Worm (Caenorhabditis elegans): Measurements from ENCODE around the gene hpo-34.

The hpo-34 gene

DNA sequence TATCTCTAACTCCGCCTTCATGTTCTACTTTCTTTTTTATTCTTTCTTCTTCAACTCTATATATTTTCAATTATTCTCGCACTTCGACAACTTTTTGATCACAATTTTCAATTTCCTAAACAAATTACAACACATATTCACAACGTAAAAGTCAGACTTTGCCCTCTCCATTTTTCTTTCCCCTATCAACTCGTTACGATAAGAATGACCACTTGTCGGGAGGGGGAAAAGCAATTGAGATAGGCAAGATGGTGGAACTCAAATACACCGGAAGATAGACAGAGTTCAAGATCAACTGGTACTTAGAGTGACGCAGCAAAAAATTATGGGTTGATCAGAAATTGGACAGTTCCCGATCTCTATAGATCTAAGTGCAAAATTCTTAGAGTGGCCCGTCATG is 36.2 kb upstream of the hpo-34 start:
- TF ChIP-seq hmg-20 (GFP tag; IDR thresholded peaks at IDR 0.05) (no peak), die-1 (tag; optimal IDR thresholded peaks at IDR 0.05) (no peak), let-526 (GFP tag; IDR thresholded peaks at IDR 0.05) (no peak), Y53F4B.3 (GFP tag; IDR thresholded peaks at IDR 0.05) (no peak), F10E7.11 (tag; optimal IDR thresholded peaks at IDR 0.05) (no peak), bed-2 (GFP tag; IDR thresholded peaks at IDR 0.05) (no peak), tbp1 (GFP tag; optimal IDR thresholded peaks at IDR 0.05) (no peak), Y95B8A.8 (GFP tag; IDR thresholded peaks at IDR 0.05) (no peak), ztf-18 (tag; optimal IDR thresholded peaks at IDR 0.05) (no peak), cebp-1 (GFP tag; IDR thresholded peaks at IDR 0.05) (no peak), cebp-1 (tag; optimal IDR thresholded peaks at IDR 0.05) (no peak), mel-28 (tag; optimal IDR thresholded peaks at IDR 0.05; ENCODE audit: borderline replicate concordance) (no peak), zfh-2 (GFP tag; conservative IDR thresholded peaks at IDR 0.05) (no peak), ama-1 (optimal IDR thresholded peaks at IDR 0.05) (no peak), ama-1 (GFP tag; optimal IDR thresholded peaks at IDR 0.05) (no peak), lsy-27 (tag; optimal IDR thresholded peaks at IDR 0.05; ENCODE audit: borderline replicate concordance, insufficient read depth) (no peak), cebp-2 (GFP tag; IDR thresholded peaks at IDR 0.05) (no peak), somi-1 (GFP tag; optimal IDR thresholded peaks at IDR 0.05) (no peak), F57A8.1 (GFP tag; optimal IDR thresholded peaks at IDR 0.05) (no peak)

DNA sequence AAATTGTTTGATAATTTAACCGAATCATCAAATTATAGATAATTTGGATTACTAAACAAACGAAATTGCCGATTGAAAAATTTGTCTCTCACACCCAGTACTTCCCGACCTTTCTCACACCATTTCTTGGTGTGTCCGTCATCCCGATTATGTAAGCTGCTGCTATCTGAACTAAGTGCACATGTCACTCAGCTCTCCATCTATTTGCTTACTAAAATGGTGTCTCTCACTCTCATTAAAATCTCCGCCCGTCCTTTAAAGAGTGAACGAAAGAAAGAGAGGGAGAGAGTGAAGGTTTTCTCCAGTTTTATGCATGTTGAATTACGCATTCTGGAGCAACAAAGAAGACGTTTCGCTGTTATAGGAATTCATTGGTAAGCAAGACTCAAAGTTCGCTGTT is 35.7 kb upstream of the hpo-34 start:
- TF ChIP-seq nhr-80 (tag; optimal IDR thresholded peaks at IDR 0.05), result peak; percentile 42
- TF ChIP-seq Y56A3A.18 (GFP tag; IDR thresholded peaks at IDR 0.05), result no peak
- no peak for TF ChIP-seq hmg-20 (GFP tag; IDR thresholded peaks at IDR 0.05)

DNA sequence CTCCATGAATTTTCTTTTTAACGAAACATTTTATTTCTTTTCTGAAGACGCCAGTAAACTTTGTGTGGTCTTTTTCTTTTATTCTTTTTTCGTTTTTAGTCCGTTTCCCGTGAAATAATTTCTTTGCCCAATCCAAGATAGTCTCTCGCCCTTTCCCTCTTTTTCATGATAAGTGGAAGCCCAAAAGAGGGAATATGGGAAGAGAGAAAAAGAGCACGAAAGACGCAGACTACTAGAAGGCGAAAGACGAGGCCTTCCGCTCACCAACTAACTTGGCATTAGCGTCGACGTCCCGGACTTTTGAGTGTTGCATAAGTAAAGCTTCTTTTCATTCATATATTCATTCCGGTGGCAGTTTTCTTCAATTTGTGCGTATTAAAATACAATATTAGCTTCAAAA is 34.0 kb upstream of the hpo-34 start:
- TF ChIP-seq F57C9.4 (tag; optimal IDR thresholded peaks at IDR 0.05) (no peak), Y95B8A.8 (GFP tag; IDR thresholded peaks at IDR 0.05) (no peak), lin-40 (tag; optimal IDR thresholded peaks at IDR 0.05) (no peak), dpff-1 (tag; optimal IDR thresholded peaks at IDR 0.05) (no peak), T26A5.8 (tag; optimal IDR thresholded peaks at IDR 0.05) (no peak), nfya-1 (tag; optimal IDR thresholded peaks at IDR 0.05; ENCODE audit: borderline replicate concordance, insufficient read depth) (no peak), lag-1 (GFP tag; IDR thresholded peaks at IDR 0.05) (no peak), efl-1 (GFP tag; optimal IDR thresholded peaks at IDR 0.05) (no peak), dpl-1 (GFP tag; optimal IDR thresholded peaks at IDR 0.05) (no peak), nfyb-1 (GFP tag; IDR thresholded peaks at IDR 0.05) (no peak), lin-54 (GFP tag; optimal IDR thresholded peaks at IDR 0.05) (no peak), pha-4 (tag; optimal IDR thresholded peaks at IDR 0.05) (no peak)

DNA sequence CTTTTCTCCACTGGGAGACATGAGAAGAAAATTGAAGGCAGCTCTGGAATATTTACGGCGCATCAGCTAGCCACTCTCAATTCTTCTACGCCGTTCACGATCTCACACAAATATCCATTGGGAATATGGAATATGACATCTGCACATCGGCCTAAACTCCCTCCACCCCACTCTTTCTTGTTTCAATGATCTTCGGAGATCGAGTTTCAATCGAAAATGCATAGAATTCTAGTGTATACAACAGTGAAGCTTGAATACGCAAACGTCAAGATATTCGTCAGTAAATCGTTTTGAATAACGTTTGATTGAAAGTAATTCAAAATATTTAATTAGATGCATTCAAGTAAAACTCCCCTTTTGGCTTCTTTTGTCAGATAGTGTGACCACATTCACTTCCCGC is 32.9 kb upstream of the hpo-34 start:
- TF ChIP-seq bed-1 (GFP tag; IDR thresholded peaks at IDR 0.05) (no peak), ceh-27 (GFP tag; optimal IDR thresholded peaks at IDR 0.05) (no peak), ceh-100 (GFP tag; IDR thresholded peaks at IDR 0.05) (no peak), somi-1 (GFP tag; optimal IDR thresholded peaks at IDR 0.05) (no peak), D2030.7 (GFP tag; IDR thresholded peaks at IDR 0.05) (no peak), mes-4 (tag; optimal IDR thresholded peaks at IDR 0.05) (no peak), B0261.1 (tag; optimal IDR thresholded peaks at IDR 0.05) (no peak)

Data from whole organism, young adult.